Worm (Caenorhabditis elegans): ENCODE measurements around the gene Y77E11A.8.

ce11 chrIV:1445920-1446319 is 21.1 kb upstream of the Y77E11A.8 start, which contains the start of gene clp-7:
- no peak for TF ChIP-seq fos-1 (tag; optimal IDR thresholded peaks at IDR 0.05)
- TF ChIP-seq lin-39 (tag; optimal IDR thresholded peaks at IDR 0.05): no peak
- TF ChIP-seq nhr-28 (tag; optimal IDR thresholded peaks at IDR 0.05): no peak

Measured in whole organism, L3 larva.